Worm (Caenorhabditis elegans) whole organism, L4/young adult: Measurements from ENCODE around the gene catp-8.

Experiments used
- dao-5 ChIP-seq: sonication (generic microtip); optimal IDR thresholded peaks from 2 replicates; lab custom pipeline; 2016; ENCODE audit warnings: missing genotype, missing genetic modification characterization, moderate library complexity, missing compliant biosample characterization
- him-1 ChIP-seq: sonication (generic microtip); optimal IDR thresholded peaks from 2 replicates; lab custom pipeline; 2016; ENCODE audit warnings: missing genotype, missing genetic modification reagents, missing genetic modification characterization, missing compliant biosample characterization

ce11 chrIV:11479095-11479494 lies at the start of gene catp-8:
- no peak for TF ChIP-seq him-1 (tag; lab: Kevin White, UChicago)
- no peak for TF ChIP-seq dao-5 (tag; lab: Kevin White, UChicago)
